Fruit fly (Drosophila melanogaster) S2 (cell line): ENCODE results near the gene Hph.

Source experiments
- CG8478 ChIP-seq: fragments of >200 bp; optimal IDR thresholded peaks from 2 replicates; lab custom pipeline; 2018
- CTCF ChIP-seq, 2 experiments: fragments of >200 bp; optimal IDR thresholded peaks; 2 replicates each; lab custom pipeline; 2018

- TF ChIP-seq CTCF (optimal IDR thresholded peaks at IDR 0.05; lab: Kevin White, UChicago) (no peak), CG8478 (lab: Kevin White, UChicago) (no peak)
Measured at dm6 chr3R:5208115-5208365, 48.8 kb upstream of the Hph start.
